Worm (Caenorhabditis elegans) whole organism, mixed stage, embryonic: ENCODE measurements around the gene T05H10.4.

Experiments used
- blmp-1 ChIP-seq: fragments of 150-350 bp; optimal IDR thresholded peaks from 2 replicates; lab custom pipeline; 2014; ENCODE audit warnings: missing biosample characterization, missing genetic modification characterization
- lin-13 ChIP-seq: fragments of 150-350 bp; optimal IDR thresholded peaks from 2 replicates; lab custom pipeline; 2014; ENCODE audit warnings: missing biosample characterization, missing genetic modification characterization
- nhr-28 ChIP-seq: fragments of 150-350 bp; optimal IDR thresholded peaks from 2 replicates; lab custom pipeline; 2014; ENCODE audit warnings: missing biosample characterization, missing genetic modification characterization
- sptf-1 ChIP-seq: sonication (generic microtip); optimal IDR thresholded peaks from 2 replicates; lab custom pipeline; 2017; ENCODE audit warnings: mild to moderate bottlenecking, missing genetic modification characterization, moderate library complexity, missing compliant biosample characterization
- unc-62 ChIP-seq: fragments of 150-350 bp; optimal IDR thresholded peaks from 2 replicates; lab custom pipeline; 2014; ENCODE audit warnings: missing biosample characterization, missing genetic modification reagents, missing genetic modification characterization

- TF ChIP-seq lin-13 (tag; lab: Kevin White, UChicago) (no peak), unc-62 (GFP tag; lab: Kevin White, UChicago) (no peak), nhr-28 (tag; lab: Kevin White, UChicago) (no peak), blmp-1 (tag; lab: Kevin White, UChicago) (no peak), sptf-1 (no peak)
Observed at ce11 chrII:8086803-8087202, 33.9 kb downstream of the T05H10.4 start, which contains the start of gene K02C4.3.
